Fruit fly (Drosophila melanogaster) whole organism, embryonic: Measurements from ENCODE around the gene CG11454.
A peak's percentile ranks its signal among the peaks of the same experiment; 100 is the strongest.

Experiments
- Atf3 ChIP-seq: fragments of 200-800 bp; sonication (Bioruptor generic); optimal IDR thresholded peaks from 3 replicates; lab custom pipeline; 2016; ENCODE audit warnings: missing biosample characterization, missing genetic modification characterization
- B-H1 ChIP-seq: fragments of 200-800 bp; sonication (Bioruptor generic); IDR thresholded peaks from 3 replicates; pipeline ENCODE4 v1.3.6; 2022; ENCODE audit warnings: missing biosample characterization, missing genetic modification characterization
- Blimp-1 ChIP-seq: fragments of 200-800 bp; sonication (Bioruptor generic); optimal IDR thresholded peaks from 3 replicates; lab custom pipeline; 2018; ENCODE audit warnings: missing biosample characterization, missing genetic modification characterization, mild to moderate bottlenecking, moderate library complexity, missing genetic modification reagents
- CG10979 ChIP-seq: fragments of 200-800 bp; sonication (Bioruptor generic); optimal IDR thresholded peaks from 2 replicates; lab custom pipeline; 2018; ENCODE audit warnings: missing biosample characterization, mild to moderate bottlenecking, missing genetic modification characterization, moderate library complexity
- CG11456 ChIP-seq: fragments of 200-800 bp; sonication (Bioruptor generic); IDR thresholded peaks from 3 replicates; pipeline ENCODE4 v1.3.6; 2022; ENCODE audit warnings: missing biosample characterization, missing genetic modification characterization
- CG12391 ChIP-seq: fragments of 200-800 bp; sonication (Bioruptor generic); optimal IDR thresholded peaks from 3 replicates; lab custom pipeline; 2018; ENCODE audit warnings: missing biosample characterization, mild to moderate bottlenecking, missing genetic modification characterization, moderate library complexity
- CG12769 ChIP-seq: fragments of 200-800 bp; sonication (Bioruptor generic); optimal IDR thresholded peaks from 2 replicates; lab custom pipeline; 2019; ENCODE audit warnings: missing biosample characterization, mild to moderate bottlenecking, missing genetic modification characterization, moderate library complexity
- CG13123 ChIP-seq: fragments of 200-800 bp; sonication (Bioruptor generic); optimal IDR thresholded peaks from 2 replicates; lab custom pipeline; 2016; ENCODE audit warnings: missing biosample characterization, missing genetic modification characterization
- CG17829 ChIP-seq: fragments of 200-800 bp; optimal IDR thresholded peaks from 2 replicates; lab custom pipeline; 2019; ENCODE audit warnings: missing biosample characterization, mild to moderate bottlenecking, missing genetic modification characterization, moderate library complexity
- CG2199 ChIP-seq: fragments of 200-800 bp; sonication (Bioruptor generic); IDR thresholded peaks from 3 replicates; pipeline ENCODE4 v1.3.6; 2022; ENCODE audit warnings: missing biosample characterization, missing genetic modification characterization
- CG31441 ChIP-seq: fragments of 200-800 bp; sonication (Bioruptor generic); IDR thresholded peaks from 2 replicates; pipeline ENCODE4 v1.3.6; 2022; ENCODE audit warnings: missing biosample characterization, missing genetic modification characterization
- CG34376 ChIP-seq: fragments of 200-800 bp; sonication (Bioruptor generic); optimal IDR thresholded peaks from 2 replicates; lab custom pipeline; 2018; ENCODE audit warnings: missing biosample characterization, mild to moderate bottlenecking, missing genetic modification characterization
- CG5180 ChIP-seq: fragments of 200-800 bp; sonication (Bioruptor generic); optimal IDR thresholded peaks from 3 replicates; lab custom pipeline; 2017; ENCODE audit warnings: missing biosample characterization, missing genetic modification characterization, mild to moderate bottlenecking, moderate library complexity, missing genetic modification reagents
- CG5953 ChIP-seq: fragments of 200-800 bp; sonication (Bioruptor generic); IDR thresholded peaks from 2 replicates; pipeline ENCODE4 v1.3.6; 2022; ENCODE audit warnings: missing biosample characterization, missing genetic modification characterization
- CG6654 ChIP-seq: fragments of 200-800 bp; sonication (Bioruptor generic); optimal IDR thresholded peaks from 2 replicates; lab custom pipeline; 2017; ENCODE audit warnings: missing biosample characterization, mild to moderate bottlenecking, missing genetic modification characterization
- CG7963 ChIP-seq: fragments of 200-800 bp; sonication (Bioruptor generic); IDR thresholded peaks from 3 replicates; pipeline ENCODE4 v1.3.6; 2022; ENCODE audit warnings: missing biosample characterization, missing genetic modification characterization; ENCODE audit not compliant: partially characterized antibody
- CG8765 ChIP-seq: fragments of 200-800 bp; sonication (Bioruptor generic); IDR thresholded peaks from 2 replicates; pipeline ENCODE4 v1.3.6; 2022; ENCODE audit warnings: missing biosample characterization, missing genetic modification characterization
- CG9727 ChIP-seq: fragments of 200-800 bp; sonication (Bioruptor generic); optimal IDR thresholded peaks from 3 replicates; lab custom pipeline; 2017; ENCODE audit warnings: missing biosample characterization, mild to moderate bottlenecking, missing genetic modification characterization
- CG9817 ChIP-seq: fragments of 200-800 bp; sonication (Bioruptor generic); optimal IDR thresholded peaks from 2 replicates; lab custom pipeline; 2018; ENCODE audit warnings: missing biosample characterization, mild to moderate bottlenecking, missing genetic modification characterization, moderate library complexity
- CTCF ChIP-seq: fragments of 200-800 bp; sonication (Bioruptor generic); optimal IDR thresholded peaks from 2 replicates; lab custom pipeline; 2017; ENCODE audit warnings: missing biosample characterization, mild to moderate bottlenecking, missing genetic modification characterization, moderate library complexity
- Doc3 ChIP-seq: fragments of 200-800 bp; sonication (Bioruptor generic); IDR thresholded peaks from 3 replicates; pipeline ENCODE4 v1.3.6; 2022; ENCODE audit warnings: missing biosample characterization, missing genetic modification characterization; ENCODE audit not compliant: partially characterized antibody
- Dp ChIP-seq: fragments of 200-800 bp; sonication (Bioruptor generic); optimal IDR thresholded peaks from 2 replicates; lab custom pipeline; 2018; ENCODE audit warnings: missing biosample characterization, mild to moderate bottlenecking, missing genetic modification characterization, moderate library complexity
- ERR ChIP-seq: fragments of 200-800 bp; sonication (Bioruptor generic); optimal IDR thresholded peaks from 2 replicates; lab custom pipeline; 2016; ENCODE audit warnings: missing biosample characterization, missing genetic modification characterization
- Fer1 ChIP-seq: fragments of 200-800 bp; sonication (Bioruptor generic); optimal IDR thresholded peaks from 2 replicates; lab custom pipeline; 2017; ENCODE audit warnings: missing biosample characterization, mild to moderate bottlenecking, missing genetic modification characterization
- Fer2 ChIP-seq: fragments of 200-800 bp; sonication (Bioruptor generic); optimal IDR thresholded peaks from 2 replicates; lab custom pipeline; 2018; ENCODE audit warnings: missing biosample characterization, mild to moderate bottlenecking, missing genetic modification characterization, moderate library complexity
- HHEX ChIP-seq: fragments of 200-800 bp; sonication (Bioruptor generic); optimal IDR thresholded peaks from 3 replicates; lab custom pipeline; 2017; ENCODE audit warnings: missing biosample characterization, mild to moderate bottlenecking, missing genetic modification characterization, missing genetic modification reagents
- Hand ChIP-seq: fragments of 200-800 bp; sonication (Bioruptor generic); optimal IDR thresholded peaks from 2 replicates; lab custom pipeline; 2017; ENCODE audit warnings: mild to moderate bottlenecking, missing biosample characterization, missing genetic modification reagents, missing genetic modification characterization
- Hmr ChIP-seq: fragments of 200-800 bp; sonication (Bioruptor generic); optimal IDR thresholded peaks from 3 replicates; lab custom pipeline; 2017; ENCODE audit warnings: mild to moderate bottlenecking, missing biosample characterization, missing genetic modification reagents, missing genetic modification characterization
- Lim3 ChIP-seq: fragments of 200-800 bp; sonication (Bioruptor generic); IDR thresholded peaks from 2 replicates; pipeline ENCODE4 v1.3.6; 2022; ENCODE audit warnings: missing biosample characterization, missing genetic modification characterization
- Nf-YB ChIP-seq: fragments of 200-800 bp; sonication (Bioruptor generic); optimal IDR thresholded peaks from 3 replicates; lab custom pipeline; 2019; ENCODE audit warnings: missing biosample characterization, mild to moderate bottlenecking, missing genetic modification characterization, moderate library complexity
- Pdp1 ChIP-seq, 2 experiments: fragments of 200-800 bp; sonication (Bioruptor generic); optimal IDR thresholded peaks; 3 replicates each; lab custom pipeline; 2016; ENCODE audit warnings: missing biosample characterization in 2 of 2, missing genetic modification characterization in 2 of 2, mild to moderate bottlenecking in 1 of 2, moderate library complexity in 1 of 2
- Ptx1 ChIP-seq: fragments of 200-800 bp; sonication (Bioruptor generic); IDR thresholded peaks from 2 replicates; pipeline ENCODE4 v1.3.6; 2022; ENCODE audit warnings: missing biosample characterization, missing genetic modification characterization
- Rx ChIP-seq: fragments of 200-800 bp; sonication (Bioruptor generic); IDR thresholded peaks from 2 replicates; pipeline ENCODE4 v1.3.6; 2022; ENCODE audit warnings: missing biosample characterization, missing genetic modification characterization
- al ChIP-seq: fragments of 200-800 bp; sonication (Bioruptor generic); IDR thresholded peaks from 2 replicates; pipeline ENCODE4 v1.3.6; 2022; ENCODE audit warnings: missing biosample characterization, missing genetic modification characterization
- caup ChIP-seq: fragments of 200-800 bp; sonication (Bioruptor generic); optimal IDR thresholded peaks from 3 replicates; lab custom pipeline; 2017; ENCODE audit warnings: missing biosample characterization, mild to moderate bottlenecking, missing genetic modification characterization, moderate library complexity; ENCODE audit not compliant: severe bottlenecking
- chinmo ChIP-seq: fragments of 200-800 bp; sonication (Bioruptor generic); IDR thresholded peaks from 4 replicates; pipeline ENCODE4 v1.3.6; 2022; ENCODE audit warnings: missing biosample characterization, missing genetic modification characterization; ENCODE audit not compliant: partially characterized antibody
- eyg ChIP-seq: fragments of 200-800 bp; sonication (Bioruptor generic); optimal IDR thresholded peaks from 3 replicates; lab custom pipeline; 2016; ENCODE audit warnings: missing biosample characterization, missing genetic modification characterization
- fd96Cb ChIP-seq: fragments of 200-800 bp; sonication (Bioruptor generic); optimal IDR thresholded peaks from 2 replicates; lab custom pipeline; 2018; ENCODE audit warnings: missing biosample characterization, mild to moderate bottlenecking, missing genetic modification characterization, moderate library complexity
- gcm ChIP-seq: fragments of 200-800 bp; sonication (Bioruptor generic); optimal IDR thresholded peaks from 2 replicates; lab custom pipeline; 2019; ENCODE audit warnings: missing biosample characterization, mild to moderate bottlenecking, missing genetic modification characterization, moderate library complexity
- gt ChIP-seq: fragments of 200-800 bp; sonication (Bioruptor generic); IDR thresholded peaks from 2 replicates; pipeline ENCODE4 v1.3.6; 2022; ENCODE audit warnings: missing biosample characterization, missing genetic modification characterization
- her ChIP-seq: fragments of 200-800 bp; sonication (Bioruptor generic); optimal IDR thresholded peaks from 2 replicates; lab custom pipeline; 2016; ENCODE audit warnings: missing biosample characterization, missing genetic modification characterization
- klu ChIP-seq: fragments of 200-800 bp; sonication (Bioruptor generic); IDR thresholded peaks from 2 replicates; pipeline ENCODE4 v1.3.6; 2022; ENCODE audit warnings: missing biosample characterization, missing genetic modification characterization
- org-1 ChIP-seq: fragments of 200-800 bp; sonication (Bioruptor generic); optimal IDR thresholded peaks from 2 replicates; lab custom pipeline; 2017; ENCODE audit warnings: missing biosample characterization, missing genetic modification characterization
- pfk ChIP-seq: fragments of 200-800 bp; sonication (Bioruptor generic); optimal IDR thresholded peaks from 2 replicates; lab custom pipeline; 2018; ENCODE audit warnings: missing biosample characterization, mild to moderate bottlenecking, missing genetic modification characterization, moderate library complexity
- psq ChIP-seq: fragments of 200-800 bp; sonication (Bioruptor generic); optimal IDR thresholded peaks from 2 replicates; lab custom pipeline; 2017; ENCODE audit warnings: missing biosample characterization, missing genetic modification characterization
- seq ChIP-seq: fragments of 200-800 bp; sonication (Bioruptor generic); IDR thresholded peaks from 2 replicates; pipeline ENCODE4 v1.3.6; 2022; ENCODE audit warnings: missing biosample characterization, missing genetic modification characterization
- sima ChIP-seq: fragments of 200-800 bp; sonication (Bioruptor generic); optimal IDR thresholded peaks from 2 replicates; lab custom pipeline; 2016; ENCODE audit warnings: missing biosample characterization, missing genetic modification characterization
- tgo ChIP-seq: fragments of 200-800 bp; sonication (Bioruptor generic); IDR thresholded peaks from 3 replicates; pipeline ENCODE4 v1.3.6; 2022; ENCODE audit warnings: missing biosample characterization, missing genetic modification characterization
- vfl ChIP-seq: fragments of 200-800 bp; sonication (Bioruptor generic); optimal IDR thresholded peaks from 2 replicates; lab custom pipeline; 2016; ENCODE audit warnings: missing biosample characterization, missing genetic modification characterization
- z ChIP-seq: fragments of 200-800 bp; sonication (Bioruptor generic); IDR thresholded peaks from 3 replicates; pipeline ENCODE4 v1.3.6; 2022; ENCODE audit warnings: missing biosample characterization, missing genetic modification characterization
- zf30C ChIP-seq: fragments of 200-800 bp; sonication (Bioruptor generic); optimal IDR thresholded peaks from 3 replicates; lab custom pipeline; 2018; ENCODE audit warnings: missing biosample characterization, mild to moderate bottlenecking, missing genetic modification characterization

CG11454 gene

dm6 chr2L:158649-159257 lies 15.6 kb downstream of the CG11454 start, which contains the start of the genes CG33635 and spen (continued):
- TF ChIP-seq vfl: no peak
- no peak for TF ChIP-seq CG9817
- no peak for TF ChIP-seq CG7963 (GFP tag; lab: Robert Waterston, UW)
- TF ChIP-seq Rx (GFP tag; lab: Robert Waterston, UW): no peak
- TF ChIP-seq gcm: no peak
- TF ChIP-seq Pdp1 (GFP tag; optimal IDR thresholded peaks at IDR 0.05; lab: Kevin White, UChicago): peak; percentile 13 to 63
- TF ChIP-seq CG2199 (GFP tag; lab: Robert Waterston, UW): no peak
- TF ChIP-seq CG10979 (tag; lab: Kevin White, UChicago): peak; percentile 26
- TF ChIP-seq CG5180 (GFP tag; lab: Kevin White, UChicago): no peak
- TF ChIP-seq CG34376: peak; percentile 88
- TF ChIP-seq CG6654: no peak
- TF ChIP-seq Lim3 (GFP tag; lab: Robert Waterston, UW): no peak
- no peak for TF ChIP-seq B-H1 (GFP tag; lab: Robert Waterston, UW)
- TF ChIP-seq eyg (GFP tag; lab: Kevin White, UChicago): peak; percentile 25
- TF ChIP-seq CG8765 (GFP tag; lab: Robert Waterston, UW): no peak
- no peak for TF ChIP-seq Atf3
- TF ChIP-seq chinmo: no peak
- TF ChIP-seq tgo (GFP tag; lab: Robert Waterston, UW): no peak
- TF ChIP-seq Ptx1 (GFP tag; lab: Robert Waterston, UW): no peak
- peak; percentile 53 for TF ChIP-seq her (GFP tag; lab: Kevin White, UChicago)
- no peak for TF ChIP-seq CG31441 (GFP tag; lab: Robert Waterston, UW)
- TF ChIP-seq zf30C (GFP tag; lab: Kevin White, UChicago): peak; percentile 24
- no peak for TF ChIP-seq sima
- no peak for TF ChIP-seq psq (GFP tag; lab: Kevin White, UChicago)
- no peak for TF ChIP-seq fd96Cb (tag; lab: Kevin White, UChicago)
- peak; percentile 44 for TF ChIP-seq org-1
- TF ChIP-seq CG5953: no peak
- TF ChIP-seq HHEX: peak; percentile 52
- no peak for TF ChIP-seq klu (GFP tag; lab: Robert Waterston, UW)
- TF ChIP-seq z (GFP tag; lab: Robert Waterston, UW): no peak
- no peak for TF ChIP-seq seq
- TF ChIP-seq Blimp-1: no peak
- TF ChIP-seq Nf-YB (GFP tag; lab: Kevin White, UChicago): no peak
- no peak for TF ChIP-seq Hand (GFP tag; lab: Kevin White, UChicago)
- TF ChIP-seq CG12769 (tag; lab: Kevin White, UChicago): peak; percentile 35
- TF ChIP-seq CG11456 (GFP tag; lab: Robert Waterston, UW): no peak
- TF ChIP-seq al (GFP tag; lab: Robert Waterston, UW): no peak
- TF ChIP-seq Fer1 (GFP tag; lab: Kevin White, UChicago): peak; percentile 68
- peak; percentile 68 for TF ChIP-seq CG17829 (tag; lab: Kevin White, UChicago)
- TF ChIP-seq pfk (GFP tag; lab: Kevin White, UChicago): peak; percentile 51
- peak; percentile 51 for TF ChIP-seq ERR (GFP tag; lab: Kevin White, UChicago)
- TF ChIP-seq Fer2 (tag; lab: Kevin White, UChicago): no peak
- TF ChIP-seq CG12391: peak; percentile 57
- peak; percentile 38 for TF ChIP-seq Dp
- TF ChIP-seq caup: peak; percentile 49
- no peak for TF ChIP-seq CTCF
- peak; percentile 75 for TF ChIP-seq Hmr (GFP tag; lab: Kevin White, UChicago)
- TF ChIP-seq Doc3 (GFP tag; lab: Robert Waterston, UW): no peak
- no peak for TF ChIP-seq CG13123 (GFP tag; lab: Kevin White, UChicago)
- peak; percentile 5 for TF ChIP-seq CG9727 (GFP tag; lab: Kevin White, UChicago)
- TF ChIP-seq gt (GFP tag; lab: Robert Waterston, UW): no peak
